Fruit fly (Drosophila melanogaster) whole organism, embryonic: ENCODE data around the gene CG1136.

Experiments
- Aef1 ChIP-seq: fragments of 200-800 bp; sonication (Bioruptor generic); IDR thresholded peaks from 3 replicates; pipeline ENCODE4 v1.3.6; 2022; ENCODE audit warnings: missing biosample characterization, missing genetic modification characterization
- Bgb ChIP-seq: fragments of 200-800 bp; sonication (Bioruptor generic); IDR thresholded peaks from 2 replicates; pipeline ENCODE4 v1.3.6; 2022; ENCODE audit warnings: missing biosample characterization, missing genetic modification characterization; ENCODE audit not compliant: partially characterized antibody
- CG10565 ChIP-seq: fragments of 200-800 bp; sonication (Bioruptor generic); optimal IDR thresholded peaks from 3 replicates; lab custom pipeline; 2016; ENCODE audit warnings: missing biosample characterization, mild to moderate bottlenecking, missing genetic modification characterization
- CG11093 ChIP-seq: fragments of 200-800 bp; sonication (Bioruptor generic); IDR thresholded peaks from 3 replicates; pipeline ENCODE4 v1.3.6; 2022; ENCODE audit warnings: missing biosample characterization, missing genetic modification characterization
- CG11456 ChIP-seq: fragments of 200-800 bp; sonication (Bioruptor generic); IDR thresholded peaks from 3 replicates; pipeline ENCODE4 v1.3.6; 2022; ENCODE audit warnings: missing biosample characterization, missing genetic modification characterization
- CG12744 ChIP-seq: fragments of 200-800 bp; sonication (Bioruptor generic); optimal IDR thresholded peaks from 2 replicates; lab custom pipeline; 2016; ENCODE audit warnings: missing biosample characterization, missing genetic modification characterization
- CG13624 ChIP-seq: fragments of 200-800 bp; sonication (Bioruptor generic); optimal IDR thresholded peaks from 2 replicates; lab custom pipeline; 2016; ENCODE audit warnings: missing biosample characterization, missing genetic modification characterization
- CG14014 ChIP-seq: fragments of 200-800 bp; sonication (Bioruptor generic); IDR thresholded peaks from 2 replicates; pipeline ENCODE4 v1.3.6; 2022; ENCODE audit warnings: missing biosample characterization, missing genetic modification characterization
- CG14710 ChIP-seq: fragments of 200-800 bp; sonication (Bioruptor generic); optimal IDR thresholded peaks from 3 replicates; lab custom pipeline; 2019; ENCODE audit warnings: missing biosample characterization, mild to moderate bottlenecking, missing genetic modification characterization, moderate library complexity
- CG15269 ChIP-seq: fragments of 200-800 bp; sonication (Bioruptor generic); optimal IDR thresholded peaks from 2 replicates; lab custom pipeline; 2018; ENCODE audit warnings: missing biosample characterization, mild to moderate bottlenecking, missing genetic modification characterization, moderate library complexity
- CG15696 ChIP-seq: fragments of 200-800 bp; sonication (Bioruptor generic); optimal IDR thresholded peaks from 2 replicates; lab custom pipeline; 2019; ENCODE audit warnings: missing biosample characterization, mild to moderate bottlenecking, missing genetic modification characterization, moderate library complexity
- CG17568 ChIP-seq: fragments of 200-800 bp; sonication (Bioruptor generic); optimal IDR thresholded peaks from 2 replicates; lab custom pipeline; 2018; ENCODE audit warnings: missing biosample characterization, mild to moderate bottlenecking, missing genetic modification characterization, moderate library complexity
- CG17829 ChIP-seq: fragments of 200-800 bp; optimal IDR thresholded peaks from 2 replicates; lab custom pipeline; 2019; ENCODE audit warnings: missing biosample characterization, mild to moderate bottlenecking, missing genetic modification characterization, moderate library complexity
- CG2678 ChIP-seq: fragments of 200-800 bp; sonication (Bioruptor generic); optimal IDR thresholded peaks from 3 replicates; lab custom pipeline; 2019; ENCODE audit warnings: missing biosample characterization, mild to moderate bottlenecking, missing genetic modification characterization, moderate library complexity
- CG2889 ChIP-seq: fragments of 200-800 bp; sonication (Bioruptor generic); IDR thresholded peaks from 3 replicates; pipeline ENCODE4 v1.3.6; 2022; ENCODE audit warnings: missing biosample characterization, missing genetic modification characterization
- CG31441 ChIP-seq: fragments of 200-800 bp; sonication (Bioruptor generic); IDR thresholded peaks from 2 replicates; pipeline ENCODE4 v1.3.6; 2022; ENCODE audit warnings: missing biosample characterization, missing genetic modification characterization
- CG3847 ChIP-seq: fragments of 200-800 bp; sonication (Bioruptor generic); IDR thresholded peaks from 2 replicates; pipeline ENCODE4 v1.3.6; 2022; ENCODE audit warnings: missing biosample characterization, missing genetic modification characterization
- CG4328 ChIP-seq: fragments of 200-800 bp; sonication (Bioruptor generic); optimal IDR thresholded peaks from 3 replicates; lab custom pipeline; 2017; ENCODE audit warnings: missing biosample characterization, missing genetic modification reagents, missing genetic modification characterization
- CG7271 ChIP-seq: fragments of 200-800 bp; sonication (Bioruptor generic); optimal IDR thresholded peaks from 2 replicates; lab custom pipeline; 2018; ENCODE audit warnings: missing biosample characterization, mild to moderate bottlenecking, missing genetic modification characterization, moderate library complexity
- CG7357 ChIP-seq: fragments of 200-800 bp; sonication (Bioruptor generic); IDR thresholded peaks from 3 replicates; pipeline ENCODE4 v1.3.6; 2022; ENCODE audit warnings: missing biosample characterization, missing genetic modification characterization
- CG7839 ChIP-seq: fragments of 200-800 bp; sonication (Bioruptor generic); optimal IDR thresholded peaks from 3 replicates; lab custom pipeline; 2018; ENCODE audit warnings: missing biosample characterization, mild to moderate bottlenecking, missing genetic modification characterization, moderate library complexity
- CG9215 ChIP-seq: fragments of 200-800 bp; sonication (Bioruptor generic); IDR thresholded peaks from 2 replicates; pipeline ENCODE4 v1.3.6; 2022; ENCODE audit warnings: missing biosample characterization, missing genetic modification characterization
- Doc3 ChIP-seq: fragments of 200-800 bp; sonication (Bioruptor generic); IDR thresholded peaks from 3 replicates; pipeline ENCODE4 v1.3.6; 2022; ENCODE audit warnings: missing biosample characterization, missing genetic modification characterization; ENCODE audit not compliant: partially characterized antibody
- E2f1 ChIP-seq: fragments of 200-800 bp; sonication (Bioruptor generic); IDR thresholded peaks from 2 replicates; pipeline ENCODE4 v1.3.6; 2022; ENCODE audit warnings: missing biosample characterization, missing genetic modification characterization
- HLHmδ ChIP-seq: fragments of 200-800 bp; sonication (Bioruptor generic); optimal IDR thresholded peaks from 2 replicates; lab custom pipeline; 2018; ENCODE audit warnings: missing biosample characterization, mild to moderate bottlenecking, missing genetic modification characterization, moderate library complexity
- Med ChIP-seq: fragments of 200-800 bp; sonication (Bioruptor generic); peaks from one replicate; lab custom pipeline; 2016; ENCODE audit warnings: missing biosample characterization, missing genetic modification characterization, mild to moderate bottlenecking, inconsistent platforms, moderate library complexity
- NFAT ChIP-seq: fragments of 200-800 bp; sonication (Bioruptor generic); IDR thresholded peaks from 2 replicates; pipeline ENCODE4 v1.3.6; 2022; ENCODE audit warnings: missing biosample characterization, missing genetic modification characterization
- Neu2 ChIP-seq: fragments of 200-800 bp; sonication (Bioruptor generic); optimal IDR thresholded peaks from 3 replicates; lab custom pipeline; 2016; ENCODE audit warnings: missing biosample characterization, missing genetic modification characterization, borderline replicate concordance
- Rfx ChIP-seq: fragments of 200-800 bp; sonication (Bioruptor generic); IDR thresholded peaks from 2 replicates; pipeline ENCODE4 v1.3.6; 2022; ENCODE audit warnings: missing biosample characterization, missing genetic modification characterization
- Six4 ChIP-seq: fragments of 200-800 bp; sonication (Bioruptor generic); optimal IDR thresholded peaks from 2 replicates; lab custom pipeline; 2016; ENCODE audit warnings: missing biosample characterization, missing genetic modification characterization
- Sry-δ ChIP-seq: fragments of 200-800 bp; sonication (Bioruptor generic); optimal IDR thresholded peaks from 2 replicates; lab custom pipeline; 2016; ENCODE audit warnings: missing biosample characterization, missing genetic modification characterization
- Ssrp ChIP-seq: fragments of 200-800 bp; sonication (Bioruptor generic); optimal IDR thresholded peaks from 2 replicates; lab custom pipeline; 2018; ENCODE audit warnings: missing biosample characterization, mild to moderate bottlenecking, missing genetic modification characterization, moderate library complexity
- ac ChIP-seq: fragments of 200-800 bp; sonication (Bioruptor generic); optimal IDR thresholded peaks from 3 replicates; lab custom pipeline; 2017; ENCODE audit warnings: missing biosample characterization, mild to moderate bottlenecking, missing genetic modification characterization
- bab2 ChIP-seq: fragments of 200-800 bp; sonication (Bioruptor generic); optimal IDR thresholded peaks from 2 replicates; lab custom pipeline; 2016; ENCODE audit warnings: missing biosample characterization, missing genetic modification characterization
- crp ChIP-seq, 2 experiments: fragments of 200-800 bp; sonication (Bioruptor generic); optimal IDR thresholded peaks; 2 replicates in 1 of 2; 3 replicates in 1 of 2; lab custom pipeline; 2017; ENCODE audit warnings: missing biosample characterization in 2 of 2, missing genetic modification characterization in 2 of 2, mild to moderate bottlenecking in 1 of 2, moderate library complexity in 1 of 2
- dan ChIP-seq: fragments of 200-800 bp; sonication (Bioruptor generic); IDR thresholded peaks from 2 replicates; pipeline ENCODE4 v1.3.6; 2022; ENCODE audit warnings: missing biosample characterization, missing genetic modification characterization
- danr ChIP-seq: fragments of 200-800 bp; sonication (Bioruptor generic); IDR thresholded peaks from 2 replicates; pipeline ENCODE4 v1.3.6; 2022; ENCODE audit warnings: missing biosample characterization, missing genetic modification characterization
- disco-r ChIP-seq: fragments of 200-800 bp; sonication (Bioruptor generic); optimal IDR thresholded peaks from 2 replicates; lab custom pipeline; 2016; ENCODE audit warnings: missing biosample characterization, missing genetic modification characterization
- dpn ChIP-seq, 2 experiments: fragments of 200-800 bp; sonication (Bioruptor generic); optimal IDR thresholded peaks; 3 replicates each; lab custom pipeline; 2016; ENCODE audit warnings: missing biosample characterization in 2 of 2, missing genetic modification characterization in 2 of 2
- en ChIP-seq: fragments of 200-800 bp; sonication (Bioruptor generic); optimal IDR thresholded peaks from 2 replicates; lab custom pipeline; 2016; ENCODE audit warnings: missing biosample characterization, missing genetic modification characterization
- ftz-f1 ChIP-seq: fragments of 200-800 bp; sonication (Bioruptor generic); optimal IDR thresholded peaks from 2 replicates; lab custom pipeline; 2016; ENCODE audit warnings: missing biosample characterization, missing genetic modification characterization
- h ChIP-seq: fragments of >200 bp; optimal IDR thresholded peaks from 2 replicates; lab custom pipeline; 2017
- jigr1 ChIP-seq: fragments of 200-800 bp; sonication (Bioruptor generic); IDR thresholded peaks from 3 replicates; pipeline ENCODE4 v1.3.6; 2022; ENCODE audit warnings: missing biosample characterization, missing genetic modification characterization
- luna ChIP-seq: fragments of 200-800 bp; sonication (Bioruptor generic); optimal IDR thresholded peaks from 2 replicates; lab custom pipeline; 2016; ENCODE audit warnings: missing biosample characterization, missing genetic modification characterization
- mirr ChIP-seq: fragments of 200-800 bp; sonication (Bioruptor generic); optimal IDR thresholded peaks from 3 replicates; lab custom pipeline; 2018; ENCODE audit warnings: missing biosample characterization, mild to moderate bottlenecking, missing genetic modification characterization
- org-1 ChIP-seq: fragments of 200-800 bp; sonication (Bioruptor generic); optimal IDR thresholded peaks from 2 replicates; lab custom pipeline; 2017; ENCODE audit warnings: missing biosample characterization, missing genetic modification characterization
- pb ChIP-seq: fragments of 200-800 bp; sonication (Bioruptor generic); optimal IDR thresholded peaks from 3 replicates; lab custom pipeline; 2016; ENCODE audit warnings: missing biosample characterization, missing genetic modification characterization
- tin ChIP-seq: fragments of 200-800 bp; sonication (Bioruptor generic); optimal IDR thresholded peaks from 3 replicates; lab custom pipeline; 2016; ENCODE audit warnings: missing biosample characterization, missing genetic modification characterization
- usp ChIP-seq: fragments of >200 bp; optimal IDR thresholded peaks from 2 replicates; lab custom pipeline; 2017; ENCODE audit warnings: missing biosample characterization, missing genetic modification characterization
- wdn ChIP-seq: fragments of 200-800 bp; sonication (Bioruptor generic); IDR thresholded peaks from 2 replicates; pipeline ENCODE4 v1.3.6; 2022; ENCODE audit warnings: missing biosample characterization, missing genetic modification characterization

The CG1136 gene

dm6 chr3L:4070221-4070995, 24.0 kb downstream of the CG1136 start (continued):
- TF ChIP-seq CG17829 (tag; lab: Kevin White, UChicago) (peak; percentile 59), CG11093 (GFP tag; lab: Robert Waterston, UW) (peak; percentile 83), CG2889 (GFP tag; lab: Robert Waterston, UW) (peak; percentile 88), dpn (GFP tag; optimal IDR thresholded peaks at IDR 0.05; lab: Kevin White, UChicago) (peak; percentile 83 to 89), Rfx (GFP tag; lab: Robert Waterston, UW) (peak; percentile 96), CG3847 (GFP tag; lab: Robert Waterston, UW) (peak; percentile 92), org-1 (GFP tag; lab: Kevin White, UChicago) (peak; percentile 63), pb (GFP tag; lab: Kevin White, UChicago) (peak; percentile 88), wdn (GFP tag; lab: Robert Waterston, UW) (peak; percentile 88), Ssrp (tag; lab: Kevin White, UChicago) (peak; percentile 83), CG14014 (GFP tag; lab: Robert Waterston, UW) (peak; percentile 95), en (GFP tag; lab: Kevin White, UChicago) (peak; percentile 85), CG7839 (tag; lab: Kevin White, UChicago) (peak; percentile 87), CG15269 (peak; percentile 92), danr (GFP tag; lab: Robert Waterston, UW) (peak; percentile 89), tin (GFP tag; lab: Kevin White, UChicago) (peak; percentile 70), Bgb (GFP tag; lab: Robert Waterston, UW) (no peak), E2f1 (peak; percentile 87), jigr1 (GFP tag; lab: Robert Waterston, UW) (peak; percentile 88; the same call in 2 of the 3 replicates), Six4 (GFP tag; lab: Kevin White, UChicago) (peak; percentile 63), Aef1 (GFP tag; lab: Robert Waterston, UW) (peak; percentile 95), Neu2 (GFP tag; lab: Kevin White, UChicago) (peak; percentile 36), Med (GFP tag; lab: Kevin White, UChicago) (peak; percentile 99), CG2678 (peak; percentile 91), crp (GFP tag; optimal IDR thresholded peaks at IDR 0.05; lab: Kevin White, UChicago) (peak in 1 of 2 experiments; percentile 24), disco-r (GFP tag; lab: Kevin White, UChicago) (peak; percentile 74), dan (GFP tag; lab: Robert Waterston, UW) (no peak), ac (GFP tag; lab: Kevin White, UChicago) (peak; percentile 4), CG10565 (GFP tag; lab: Kevin White, UChicago) (peak; percentile 46), CG31441 (GFP tag; lab: Robert Waterston, UW) (peak; percentile 80), mirr (GFP tag; lab: Kevin White, UChicago) (peak; percentile 25), CG15696 (tag; lab: Kevin White, UChicago) (peak; percentile 18), ftz-f1 (GFP tag; lab: Kevin White, UChicago) (no peak), Sry-δ (GFP tag; lab: Kevin White, UChicago) (peak; percentile 51), CG14710 (tag; lab: Kevin White, UChicago) (no peak), CG4328 (no peak), CG9215 (peak; percentile 82), CG17568 (no peak), h (lab: Kevin White, UChicago) (no peak), NFAT (GFP tag; lab: Robert Waterston, UW) (peak; percentile 87), bab2 (GFP tag; lab: Kevin White, UChicago) (peak; percentile 33), CG13624 (peak; percentile 94), HLHmδ (GFP tag; lab: Kevin White, UChicago) (no peak), CG7271 (peak; percentile 30), CG12744 (peak; percentile 74), luna (GFP tag; lab: Kevin White, UChicago) (no peak), Doc3 (GFP tag; lab: Robert Waterston, UW) (no peak), usp (GFP tag; lab: Kevin White, UChicago) (no peak), CG11456 (GFP tag; lab: Robert Waterston, UW) (peak; percentile 97), CG7357 (peak; percentile 87)
